Worm (Caenorhabditis elegans): ENCODE results near the gene Y51A2A.5.

The Y51A2A.5 gene

ce11 chrV:18346080-18346479, 47.5 kb downstream of the Y51A2A.5 start:
- no peak for TF ChIP-seq daf-12 (tag; optimal IDR thresholded peaks at IDR 0.05)
- TF ChIP-seq mdl-1 (tag; optimal IDR thresholded peaks at IDR 0.05): peak in 1 of 2 experiments; percentile 75
- TF ChIP-seq egl-43 (GFP tag; IDR thresholded peaks at IDR 0.05): no peak
- TF ChIP-seq F26F4.8 (GFP tag; conservative IDR thresholded peaks at IDR 0.05): no peak
- no peak for TF ChIP-seq aly-2 (tag; optimal IDR thresholded peaks at IDR 0.05)
- no peak for TF ChIP-seq madf-9 (GFP tag; conservative IDR thresholded peaks at IDR 0.05)
- no peak for TF ChIP-seq nhr-42 (GFP tag; IDR thresholded peaks at IDR 0.05)
- TF ChIP-seq zip-2 (tag; optimal IDR thresholded peaks at IDR 0.05): no peak
- TF ChIP-seq F44E2.7 (GFP tag; IDR thresholded peaks at IDR 0.05): no peak
- TF ChIP-seq ceh-82 (tag; optimal IDR thresholded peaks at IDR 0.05): no peak
- peak; percentile 96 for TF ChIP-seq lin-1 (GFP tag; IDR thresholded peaks at IDR 0.05)
- peak; percentile 99 for TF ChIP-seq tra-1 (GFP tag; IDR thresholded peaks at IDR 0.05)
- TF ChIP-seq attf-4 (tag; optimal IDR thresholded peaks at IDR 0.05): no peak
- TF ChIP-seq dmd-6 (GFP tag; IDR thresholded peaks at IDR 0.05): peak; percentile 100
- TF ChIP-seq ceh-20 (GFP tag; IDR thresholded peaks at IDR 0.05): peak; percentile 76
- peak in 1 of 2 experiments; percentile 72 for TF ChIP-seq daf-16 (GFP tag; optimal IDR thresholded peaks at IDR 0.05)
- TF ChIP-seq daf-16 (tag; optimal IDR thresholded peaks at IDR 0.05): peak; percentile 99
- peak; percentile 77 for TF ChIP-seq jun-1 (tag; optimal IDR thresholded peaks at IDR 0.05)
- no peak for TF ChIP-seq spr-3 (GFP tag; optimal IDR thresholded peaks at IDR 0.05)
- TF ChIP-seq D1046.2 (GFP tag; IDR thresholded peaks at IDR 0.05): no peak
- no peak for TF ChIP-seq saeg-2 (GFP tag; IDR thresholded peaks at IDR 0.05)
- TF ChIP-seq nhr-76 (tag; optimal IDR thresholded peaks at IDR 0.05): peak; percentile 13
- TF ChIP-seq skn-1 (tag; optimal IDR thresholded peaks at IDR 0.05): no peak
- no peak for TF ChIP-seq ces-1 (GFP tag; optimal IDR thresholded peaks at IDR 0.05)
- TF ChIP-seq lir-3 (tag; optimal IDR thresholded peaks at IDR 0.05): no peak
- TF ChIP-seq dpl-1 (GFP tag; optimal IDR thresholded peaks at IDR 0.05): peak; percentile 12
- TF ChIP-seq ceh-32 (tag; optimal IDR thresholded peaks at IDR 0.05; ENCODE audit: poor library complexity): no peak
- TF ChIP-seq daf-8 (GFP tag; IDR thresholded peaks at IDR 0.05): no peak
- no peak for TF ChIP-seq zag-1 (tag; optimal IDR thresholded peaks at IDR 0.05)
- no peak for TF ChIP-seq nhr-237 (tag; optimal IDR thresholded peaks at IDR 0.05)
- TF ChIP-seq ceh-44 (GFP tag; IDR thresholded peaks at IDR 0.05): no peak
- no peak for TF ChIP-seq snpc-4 (tag; optimal IDR thresholded peaks at IDR 0.05)
- TF ChIP-seq Y48G9A.11 (GFP tag; IDR thresholded peaks at IDR 0.05): no peak
- no peak for TF ChIP-seq ceh-28 (tag; optimal IDR thresholded peaks at IDR 0.05)
- peak; percentile 98 for TF ChIP-seq nhr-77 (tag; optimal IDR thresholded peaks at IDR 0.05)
- peak; percentile 30 for TF ChIP-seq spr-1 (tag; optimal IDR thresholded peaks at IDR 0.05)
- no peak for TF ChIP-seq ceh-62 (tag; optimal IDR thresholded peaks at IDR 0.05)
- TF ChIP-seq hmg-1.1 (GFP tag; IDR thresholded peaks at IDR 0.05): no peak
- TF ChIP-seq pha-4 (GFP tag; IDR thresholded peaks at IDR 0.05): peak; percentile 57; the same call in 1 of the 2 replicates
- TF ChIP-seq pha-4 (tag; optimal IDR thresholded peaks at IDR 0.05): no peak
- TF ChIP-seq hif-1 (tag; optimal IDR thresholded peaks at IDR 0.05): peak in 1 of 2 experiments; percentile 52
- TF ChIP-seq nhr-41 (GFP tag; IDR thresholded peaks at IDR 0.05): peak; percentile 36; the same call in 1 of the 2 replicates
- peak; percentile 39 for TF ChIP-seq gei-8 (GFP tag; optimal IDR thresholded peaks at IDR 0.05)
- TF ChIP-seq php-3 (GFP tag; IDR thresholded peaks at IDR 0.05): peak; percentile 98
- no peak for TF ChIP-seq unc-39 (tag; optimal IDR thresholded peaks at IDR 0.05)
- TF ChIP-seq unc-62 (GFP tag; optimal IDR thresholded peaks at IDR 0.05 in 1 of 2): peak in 1 of 2 experiments; percentile 78
- no peak for TF ChIP-seq unc-62 (tag; optimal IDR thresholded peaks at IDR 0.05)
- no peak for TF ChIP-seq nhr-25 (tag; optimal IDR thresholded peaks at IDR 0.05; ENCODE audit: borderline replicate concordance, insufficient read depth)
- peak; percentile 100 for TF ChIP-seq pqm-1 (tag; optimal IDR thresholded peaks at IDR 0.05)
- no peak for TF ChIP-seq zfp-2 (tag; optimal IDR thresholded peaks at IDR 0.05)
- peak; percentile 87 for TF ChIP-seq hlh-30 (tag; optimal IDR thresholded peaks at IDR 0.05; ENCODE audit: insufficient read depth)
- TF ChIP-seq mes-2 (tag; optimal IDR thresholded peaks at IDR 0.05; ENCODE audit: poor library complexity, severe bottlenecking): no peak
- no peak for TF ChIP-seq R02D3.7 (tag; optimal IDR thresholded peaks at IDR 0.05)
